Worm (Caenorhabditis elegans) whole organism, L4 larva: ENCODE measurements around the gene ugtp-1.

Experiments
- D1046.2 ChIP-seq: fragments of 200-800 bp; sonication (Bioruptor generic); IDR thresholded peaks from 2 replicates; pipeline ENCODE4 v1.3.6; 2022; ENCODE audit warnings: missing genetic modification characterization, missing compliant biosample characterization
- F26F4.8 ChIP-seq: fragments of 200-800 bp; sonication (Bioruptor generic); conservative IDR thresholded peaks from 2 replicates; pipeline ENCODE4 v1.3.6; 2022; ENCODE audit warnings: missing genetic modification characterization, missing compliant biosample characterization
- F37D6.2 ChIP-seq: sonication (generic microtip); optimal IDR thresholded peaks from 2 replicates; lab custom pipeline; 2016; ENCODE audit warnings: mild to moderate bottlenecking, missing genetic modification characterization, missing compliant biosample characterization
- R02D3.7 ChIP-seq: fragments of 150-350 bp; sonication (generic microtip); optimal IDR thresholded peaks from 3 replicates; lab custom pipeline; 2014; ENCODE audit warnings: missing biosample characterization, missing genetic modification characterization
- Y48G9A.11 ChIP-seq: fragments of 200-800 bp; sonication (Bioruptor generic); IDR thresholded peaks from 2 replicates; pipeline ENCODE4 v1.3.6; 2022; ENCODE audit warnings: missing genetic modification reagents, missing genetic modification characterization, missing compliant biosample characterization
- ZK337.2 ChIP-seq: fragments of 200-800 bp; sonication (Bioruptor generic); IDR thresholded peaks from 2 replicates; pipeline ENCODE4 v1.3.6; 2022; ENCODE audit warnings: missing genetic modification reagents, missing genetic modification characterization, missing compliant biosample characterization
- ZK546.5 ChIP-seq, 2 experiments: sonication (generic microtip); optimal IDR thresholded peaks; 2 replicates each; lab custom pipeline; 2017; ENCODE audit warnings: missing biosample characterization in 2 of 2, missing genetic modification characterization in 2 of 2
- ama-1 ChIP-seq: fragments of 150-350 bp; optimal IDR thresholded peaks from 2 replicates; lab custom pipeline; 2014; ENCODE audit warnings: inconsistent platforms, mixed read lengths
- ceh-20 ChIP-seq: fragments of 200-800 bp; sonication (Bioruptor generic); IDR thresholded peaks from 2 replicates; pipeline ENCODE4 v1.3.6; 2022; ENCODE audit warnings: missing genetic modification reagents, missing genetic modification characterization, missing compliant biosample characterization
- ceh-28 ChIP-seq: fragments of 150-350 bp; optimal IDR thresholded peaks from 2 replicates; lab custom pipeline; 2014; ENCODE audit warnings: missing biosample characterization, missing genetic modification reagents, missing genetic modification characterization
- ceh-32 ChIP-seq: sonication (generic microtip); optimal IDR thresholded peaks from 2 replicates; lab custom pipeline; 2016; ENCODE audit warnings: mild to moderate bottlenecking, missing genetic modification characterization, missing compliant biosample characterization; ENCODE audit not compliant: poor library complexity
- ceh-44 ChIP-seq: fragments of 200-800 bp; sonication (Bioruptor generic); IDR thresholded peaks from 2 replicates; pipeline ENCODE4 v1.3.6; 2022; ENCODE audit warnings: missing genetic modification reagents, missing genetic modification characterization, missing compliant biosample characterization
- ces-1 ChIP-seq: fragments of 150-350 bp; sonication (generic microtip); optimal IDR thresholded peaks from 4 replicates; lab custom pipeline; 2014; ENCODE audit warnings: missing biosample characterization, missing genetic modification reagents, missing genetic modification characterization
- cey-2 ChIP-seq: sonication (generic microtip); optimal IDR thresholded peaks from 3 replicates; lab custom pipeline; 2017; ENCODE audit warnings: missing genetic modification characterization, mild to moderate bottlenecking, missing compliant biosample characterization, antibody characterized with exemption, borderline replicate concordance; ENCODE audit not compliant: insufficient read depth
- ctbp-1 ChIP-seq: fragments of 200-800 bp; sonication (Bioruptor generic); IDR thresholded peaks from 2 replicates; pipeline ENCODE4 v1.3.6; 2022; ENCODE audit warnings: missing genetic modification reagents, missing genetic modification characterization, missing compliant biosample characterization
- daf-19 ChIP-seq: fragments of 200-800 bp; sonication (Bioruptor generic); conservative IDR thresholded peaks from 2 replicates; pipeline ENCODE4 v1.3.6; 2022; ENCODE audit warnings: missing genetic modification characterization, missing compliant biosample characterization
- dmd-8 ChIP-seq: fragments of 200-800 bp; sonication (Bioruptor generic); IDR thresholded peaks from 2 replicates; pipeline ENCODE4 v1.3.6; 2022; ENCODE audit warnings: missing genetic modification characterization, missing compliant biosample characterization
- dmd-9 ChIP-seq: fragments of 200-800 bp; sonication (Bioruptor generic); IDR thresholded peaks from 2 replicates; pipeline ENCODE4 v1.3.6; 2022; ENCODE audit warnings: missing genetic modification reagents, missing genetic modification characterization, missing compliant biosample characterization
- dpl-1 ChIP-seq: fragments of 150-350 bp; optimal IDR thresholded peaks from 2 replicates; lab custom pipeline; 2014; ENCODE audit warnings: missing biosample characterization, missing genetic modification reagents, missing genetic modification characterization
- dve-1 ChIP-seq: sonication (generic microtip); optimal IDR thresholded peaks from 2 replicates; lab custom pipeline; 2017; ENCODE audit warnings: antibody characterized with exemption, mild to moderate bottlenecking, missing genetic modification characterization, missing compliant biosample characterization; ENCODE audit not compliant: insufficient read depth
- fos-1 ChIP-seq: fragments of 150-350 bp; optimal IDR thresholded peaks from 2 replicates; lab custom pipeline; 2014; ENCODE audit warnings: missing biosample characterization, missing genetic modification characterization
- hlh-11 ChIP-seq: fragments of 200-800 bp; sonication (Bioruptor generic); optimal IDR thresholded peaks from 2 replicates; lab custom pipeline; 2018; ENCODE audit warnings: mild to moderate bottlenecking, missing genetic modification characterization, missing compliant biosample characterization
- hmg-1.1 ChIP-seq: fragments of 200-800 bp; sonication (Bioruptor generic); IDR thresholded peaks from 2 replicates; pipeline ENCODE4 v1.3.6; 2022; ENCODE audit warnings: missing genetic modification reagents, missing genetic modification characterization, missing compliant biosample characterization
- lim-7 ChIP-seq: fragments of 200-800 bp; sonication (Bioruptor generic); IDR thresholded peaks from 2 replicates; pipeline ENCODE4 v1.3.6; 2022; ENCODE audit warnings: missing genetic modification characterization, missing compliant biosample characterization
- lin-13 ChIP-seq: fragments of 150-350 bp; optimal IDR thresholded peaks from 2 replicates; lab custom pipeline; 2014; ENCODE audit warnings: missing biosample characterization, missing genetic modification reagents, missing genetic modification characterization
- lin-38 ChIP-seq: fragments of 200-800 bp; sonication (Bioruptor generic); IDR thresholded peaks from 2 replicates; pipeline ENCODE4 v1.3.6; 2022; ENCODE audit warnings: missing genetic modification reagents, missing genetic modification characterization, missing compliant biosample characterization
- lin-39 ChIP-seq: fragments of 150-350 bp; optimal IDR thresholded peaks from 2 replicates; lab custom pipeline; 2014; ENCODE audit warnings: missing biosample characterization, missing genetic modification reagents, missing genetic modification characterization
- lir-3 ChIP-seq: sonication (generic microtip); optimal IDR thresholded peaks from 2 replicates; lab custom pipeline; 2016; ENCODE audit warnings: mild to moderate bottlenecking, missing genetic modification characterization, missing compliant biosample characterization
- lsy-2 ChIP-seq, 2 experiments: fragments of 150-350 bp in 1 of 2; sonication (generic microtip) in 1 of 2; optimal IDR thresholded peaks; 2 replicates each; lab custom pipeline; 2014 to 2017; ENCODE audit warnings: missing biosample characterization in 2 of 2, missing genetic modification characterization in 2 of 2
- madf-5 ChIP-seq, 2 experiments: fragments of 200-800 bp; sonication (Bioruptor generic); IDR thresholded peaks; 2 replicates each; pipeline ENCODE4 v1.3.6; 2022; ENCODE audit warnings: missing compliant biosample characterization in 2 of 2, missing genetic modification characterization in 2 of 2
- madf-9 ChIP-seq: fragments of 200-800 bp; sonication (Bioruptor generic); conservative IDR thresholded peaks from 2 replicates; pipeline ENCODE4 v1.3.6; 2022; ENCODE audit warnings: missing genetic modification reagents, missing genetic modification characterization, missing compliant biosample characterization
- mdl-1 ChIP-seq, 2 experiments: fragments of 150-350 bp in 1 of 2; sonication (generic microtip) in 1 of 2; optimal IDR thresholded peaks; 2 replicates each; lab custom pipeline; 2014 to 2017; ENCODE audit warnings: missing biosample characterization in 2 of 2, missing genetic modification characterization in 2 of 2
- mes-2 ChIP-seq: sonication (generic microtip); optimal IDR thresholded peaks from 2 replicates; lab custom pipeline; 2016; ENCODE audit warnings: missing genotype, mild to moderate bottlenecking, missing genetic modification characterization, missing compliant biosample characterization; ENCODE audit not compliant: poor library complexity, severe bottlenecking
- mxl-2 ChIP-seq: fragments of 200-800 bp; sonication (Bioruptor generic); conservative IDR thresholded peaks from 2 replicates; pipeline ENCODE4 v1.3.6; 2022; ENCODE audit warnings: missing genetic modification reagents, missing genetic modification characterization, missing compliant biosample characterization
- mxl-3 ChIP-seq: fragments of 200-800 bp; sonication (Bioruptor generic); optimal IDR thresholded peaks from 2 replicates; lab custom pipeline; 2018; ENCODE audit warnings: mild to moderate bottlenecking, missing genetic modification characterization, missing compliant biosample characterization
- nhr-10 ChIP-seq: fragments of 150-350 bp; optimal IDR thresholded peaks from 2 replicates; lab custom pipeline; 2014; ENCODE audit warnings: missing biosample characterization, missing genetic modification characterization
- nhr-11 ChIP-seq: fragments of 150-350 bp; optimal IDR thresholded peaks from 2 replicates; lab custom pipeline; 2014; ENCODE audit warnings: missing biosample characterization, missing genetic modification characterization
- nhr-237 ChIP-seq: sonication (generic microtip); optimal IDR thresholded peaks from 2 replicates; lab custom pipeline; 2017; ENCODE audit warnings: missing biosample characterization, missing genetic modification characterization
- nhr-28 ChIP-seq: fragments of 150-350 bp; optimal IDR thresholded peaks from 2 replicates; lab custom pipeline; 2014; ENCODE audit warnings: missing biosample characterization, missing genetic modification characterization
- nhr-76 ChIP-seq: fragments of 150-350 bp; optimal IDR thresholded peaks from 2 replicates; lab custom pipeline; 2014; ENCODE audit warnings: missing biosample characterization, missing genetic modification characterization
- php-3 ChIP-seq: fragments of 200-800 bp; sonication (Bioruptor generic); IDR thresholded peaks from 2 replicates; pipeline ENCODE4 v1.3.6; 2022; ENCODE audit warnings: missing genetic modification reagents, missing genetic modification characterization, missing compliant biosample characterization
- saeg-2 ChIP-seq: fragments of 200-800 bp; sonication (Bioruptor generic); IDR thresholded peaks from 2 replicates; pipeline ENCODE4 v1.3.6; 2022; ENCODE audit warnings: missing genetic modification reagents, missing genetic modification characterization, missing compliant biosample characterization
- sdz-12 ChIP-seq: fragments of 200-800 bp; sonication (Bioruptor generic); optimal IDR thresholded peaks from 2 replicates; lab custom pipeline; 2018; ENCODE audit warnings: mild to moderate bottlenecking, missing genetic modification characterization, missing compliant biosample characterization
- set-16 ChIP-seq: fragments of 200-800 bp; sonication (Bioruptor generic); IDR thresholded peaks from 2 replicates; pipeline ENCODE4 v1.3.6; 2022; ENCODE audit warnings: missing genetic modification reagents, missing genetic modification characterization, missing compliant biosample characterization
- snpc-1.2 ChIP-seq: fragments of 200-800 bp; sonication (Bioruptor generic); IDR thresholded peaks from 2 replicates; pipeline ENCODE4 v1.3.6; 2022; ENCODE audit warnings: missing genetic modification reagents, missing genetic modification characterization, missing compliant biosample characterization
- spr-1 ChIP-seq: sonication (generic microtip); optimal IDR thresholded peaks from 2 replicates; lab custom pipeline; 2016; ENCODE audit warnings: mild to moderate bottlenecking, missing genetic modification characterization, missing compliant biosample characterization
- spr-3 ChIP-seq: fragments of 200-800 bp; sonication (Bioruptor generic); optimal IDR thresholded peaks from 2 replicates; lab custom pipeline; 2018; ENCODE audit warnings: mild to moderate bottlenecking, missing genetic modification characterization, missing compliant biosample characterization
- tag-97 ChIP-seq: fragments of 200-800 bp; sonication (Bioruptor generic); IDR thresholded peaks from 2 replicates; pipeline ENCODE4 v1.3.6; 2022; ENCODE audit warnings: missing genetic modification characterization, missing compliant biosample characterization
- tra-1 ChIP-seq: fragments of 200-800 bp; sonication (Bioruptor generic); IDR thresholded peaks from 2 replicates; pipeline ENCODE4 v1.3.6; 2022; ENCODE audit warnings: missing genetic modification reagents, missing genetic modification characterization, missing compliant biosample characterization
- vab-7 ChIP-seq: fragments of 200-800 bp; sonication (Bioruptor generic); IDR thresholded peaks from 2 replicates; pipeline ENCODE4 v1.3.6; 2022; ENCODE audit warnings: missing genetic modification reagents, missing genetic modification characterization, missing compliant biosample characterization
- zfp-2 ChIP-seq: sonication (generic microtip); optimal IDR thresholded peaks from 2 replicates; lab custom pipeline; 2016; ENCODE audit warnings: mild to moderate bottlenecking, missing genetic modification characterization, missing compliant biosample characterization

The ugtp-1 gene

ce11 chrIII:8734327-8734885, 16.1 kb downstream of the ugtp-1 start (continued):
- TF ChIP-seq mdl-1 (tag; optimal IDR thresholded peaks at IDR 0.05; lab: Kevin White, UChicago) (peak in 1 of 2 experiments; percentile 40), set-16 (GFP tag; lab: Robert Waterston, UW) (no peak), lsy-2 (tag; optimal IDR thresholded peaks at IDR 0.05; lab: Kevin White, UChicago) (no peak), ceh-44 (GFP tag; lab: Robert Waterston, UW) (no peak), lin-13 (GFP tag; lab: Kevin White, UChicago) (peak; percentile 7), cey-2 (no peak), dpl-1 (GFP tag; lab: Kevin White, UChicago) (no peak), vab-7 (GFP tag; lab: Robert Waterston, UW) (0 out of 2 replicates have a peak, but pooled peaks have one; percentile 19), ceh-28 (tag; lab: Kevin White, UChicago) (no peak), F26F4.8 (GFP tag; lab: Robert Waterston, UW) (no peak), mes-2 (no peak), hlh-11 (tag; lab: Kevin White, UChicago) (peak; percentile 86), dve-1 (tag; lab: Kevin White, UChicago) (peak; percentile 47), ZK337.2 (no peak), lin-38 (GFP tag; lab: Robert Waterston, UW) (no peak), dmd-9 (GFP tag; lab: Robert Waterston, UW) (no peak), nhr-11 (tag; lab: Kevin White, UChicago) (peak; percentile 14), daf-19 (GFP tag; lab: Robert Waterston, UW) (no peak), ceh-32 (tag; lab: Kevin White, UChicago) (no peak), sdz-12 (GFP tag; lab: Kevin White, UChicago) (no peak), php-3 (GFP tag; lab: Robert Waterston, UW) (no peak), madf-5 (GFP tag; IDR thresholded peaks at IDR 0.05; lab: Robert Waterston, UW) (no peak), tag-97 (GFP tag; lab: Robert Waterston, UW) (no peak), ctbp-1 (GFP tag; lab: Robert Waterston, UW) (no peak), ama-1 (no peak), nhr-28 (peak; percentile 52), zfp-2 (tag; lab: Kevin White, UChicago) (no peak), dmd-8 (GFP tag; lab: Robert Waterston, UW) (no peak), F37D6.2 (no peak), nhr-76 (tag; lab: Kevin White, UChicago) (no peak), lir-3 (tag; lab: Kevin White, UChicago) (no peak), mxl-2 (GFP tag; lab: Robert Waterston, UW) (no peak), snpc-1.2 (no peak), nhr-10 (tag; lab: Kevin White, UChicago) (no peak), lin-39 (tag; lab: Kevin White, UChicago) (no peak), ZK546.5 (tag; optimal IDR thresholded peaks at IDR 0.05; lab: Kevin White, UChicago) (no peak), spr-3 (GFP tag; lab: Kevin White, UChicago) (no peak), hmg-1.1 (GFP tag; lab: Robert Waterston, UW) (no peak), ceh-20 (GFP tag; lab: Robert Waterston, UW) (no peak), ces-1 (GFP tag; lab: Kevin White, UChicago) (no peak), saeg-2 (GFP tag; lab: Robert Waterston, UW) (0 out of 2 replicates have a peak, but pooled peaks have one; percentile 67), madf-9 (GFP tag; lab: Robert Waterston, UW) (no peak), R02D3.7 (tag; lab: Kevin White, UChicago) (no peak), D1046.2 (GFP tag; lab: Robert Waterston, UW) (no peak), tra-1 (peak; percentile 63; the same call in 1 of the 2 replicates), lim-7 (GFP tag; lab: Robert Waterston, UW) (no peak), spr-1 (tag; lab: Kevin White, UChicago) (no peak), mxl-3 (GFP tag; lab: Kevin White, UChicago) (peak; percentile 65), Y48G9A.11 (GFP tag; lab: Robert Waterston, UW) (no peak), nhr-237 (tag; lab: Kevin White, UChicago) (no peak), fos-1 (tag; lab: Kevin White, UChicago) (no peak)
